Worm (Caenorhabditis elegans): ENCODE measurements around the gene C25F9.15.

Gene C25F9.15

DNA sequence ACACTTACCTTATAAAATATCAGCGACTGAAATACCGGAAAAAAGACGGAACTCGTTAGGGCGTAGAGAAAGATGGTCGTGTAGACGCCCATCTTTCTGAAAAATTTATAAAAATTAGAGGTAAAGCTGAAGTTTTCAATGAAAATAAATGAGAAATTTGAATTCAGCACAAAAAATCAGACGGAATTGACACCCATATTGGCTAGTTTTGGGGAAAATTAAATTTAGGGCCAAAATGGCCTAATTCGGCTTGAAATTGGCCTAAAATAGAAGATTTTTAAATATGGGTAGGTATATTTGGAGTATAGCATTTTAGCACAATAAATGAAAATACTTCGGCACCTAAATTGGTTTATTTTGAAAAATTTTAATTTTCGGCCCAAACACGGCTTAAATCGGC lies 27.9 kb upstream of the C25F9.15 start, which contains the start of gene slcr-46.2:
TSS of gene slcr-46.2 (minus strand) at position 101 of the 400 bp plus-strand sequence.
- no peak for TF ChIP-seq C08G9.2 (tag; optimal IDR thresholded peaks at IDR 0.05)
- TF ChIP-seq ahr-1 (tag; optimal IDR thresholded peaks at IDR 0.05) = no peak
- TF ChIP-seq pax-1 (tag; optimal IDR thresholded peaks at IDR 0.05) = no peak
- no peak for TF ChIP-seq dve-1 (tag; optimal IDR thresholded peaks at IDR 0.05)

DNA sequence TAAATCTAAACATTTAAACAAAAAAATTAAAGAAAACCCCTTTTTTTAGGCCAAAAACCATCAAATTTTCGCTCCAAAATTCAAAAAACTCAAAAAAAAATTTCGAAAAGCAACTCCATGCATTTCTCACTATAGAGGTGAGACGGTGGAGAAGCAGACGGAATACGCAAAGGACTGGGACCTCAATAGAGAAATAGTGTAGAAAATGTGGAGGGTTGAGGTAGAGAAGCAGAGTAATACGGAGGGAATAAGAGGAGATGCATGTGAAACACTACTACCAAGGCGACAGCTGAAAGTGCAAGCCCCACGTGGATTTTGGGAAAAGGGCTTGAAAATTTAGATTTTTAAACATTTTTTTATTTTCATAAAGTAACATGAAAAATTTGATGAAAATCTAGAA lies 26.7 kb upstream of the C25F9.15 start:
- TF ChIP-seq pha-2 (tag; optimal IDR thresholded peaks at IDR 0.05) = peak; percentile 58
- no peak for TF ChIP-seq ceh-31 (tag; optimal IDR thresholded peaks at IDR 0.05)
- TF ChIP-seq fkh-6 (tag; optimal IDR thresholded peaks at IDR 0.05) = no peak
- peak; percentile 16 for TF ChIP-seq ceh-14 (tag; optimal IDR thresholded peaks at IDR 0.05)
- no peak for TF ChIP-seq dve-1 (tag; optimal IDR thresholded peaks at IDR 0.05)
- TF ChIP-seq ceh-18 (tag; optimal IDR thresholded peaks at IDR 0.05) = no peak

DNA sequence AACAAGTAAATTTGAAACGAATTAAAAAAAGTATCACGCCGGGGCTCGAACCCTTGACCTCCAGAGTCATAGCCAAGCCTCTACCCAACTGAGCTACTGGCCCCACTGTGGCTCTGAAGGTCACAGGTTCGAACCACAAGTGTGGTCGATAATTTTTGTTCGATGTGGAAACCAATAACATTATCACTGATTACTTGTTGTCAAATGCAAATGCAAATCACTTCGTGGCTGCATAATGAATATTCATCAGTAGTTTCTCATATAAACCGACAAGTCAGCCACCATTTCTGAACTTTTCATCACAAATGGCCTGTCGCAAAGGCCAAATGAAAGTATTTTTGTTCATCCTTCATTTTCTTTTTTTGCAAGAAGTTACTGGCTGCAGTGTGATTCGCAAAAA lies 23.2 kb upstream of the C25F9.15 start, which contains the start of gene C25F9.8:
TSS of gene C25F9.8 (plus strand) at position 301 of the 400 bp plus-strand sequence.
- TF ChIP-seq hlh-15 (tag; optimal IDR thresholded peaks at IDR 0.05) (no peak), ahr-1 (tag; optimal IDR thresholded peaks at IDR 0.05) (no peak), zip-5 (tag; optimal IDR thresholded peaks at IDR 0.05) (no peak), ceh-2 (tag; optimal IDR thresholded peaks at IDR 0.05) (no peak), ceh-48 (tag; optimal IDR thresholded peaks at IDR 0.05) (no peak), dve-1 (tag; optimal IDR thresholded peaks at IDR 0.05) (no peak), ceh-22 (tag; optimal IDR thresholded peaks at IDR 0.05) (no peak), hlh-6 (tag; optimal IDR thresholded peaks at IDR 0.05) (no peak), npax-4 (tag; optimal IDR thresholded peaks at IDR 0.05) (no peak), gmeb-2 (tag; optimal IDR thresholded peaks at IDR 0.05) (no peak), eyg-1 (tag; optimal IDR thresholded peaks at IDR 0.05) (no peak), pag-3 (tag; optimal IDR thresholded peaks at IDR 0.05; ENCODE audit: borderline replicate concordance) (no peak), ceh-31 (tag; optimal IDR thresholded peaks at IDR 0.05) (no peak), ceh-45 (GFP tag; IDR thresholded peaks at IDR 0.05) (no peak), che-1 (tag; optimal IDR thresholded peaks at IDR 0.05) (no peak), ceh-9 (tag; optimal IDR thresholded peaks at IDR 0.05) (no peak), tbx-2 (tag; optimal IDR thresholded peaks at IDR 0.05) (no peak), C38D4.7 (GFP tag; optimal IDR thresholded peaks at IDR 0.05) (no peak), ceh-19 (GFP tag; optimal IDR thresholded peaks at IDR 0.05) (no peak), unc-86 (tag; optimal IDR thresholded peaks at IDR 0.05) (no peak)

DNA sequence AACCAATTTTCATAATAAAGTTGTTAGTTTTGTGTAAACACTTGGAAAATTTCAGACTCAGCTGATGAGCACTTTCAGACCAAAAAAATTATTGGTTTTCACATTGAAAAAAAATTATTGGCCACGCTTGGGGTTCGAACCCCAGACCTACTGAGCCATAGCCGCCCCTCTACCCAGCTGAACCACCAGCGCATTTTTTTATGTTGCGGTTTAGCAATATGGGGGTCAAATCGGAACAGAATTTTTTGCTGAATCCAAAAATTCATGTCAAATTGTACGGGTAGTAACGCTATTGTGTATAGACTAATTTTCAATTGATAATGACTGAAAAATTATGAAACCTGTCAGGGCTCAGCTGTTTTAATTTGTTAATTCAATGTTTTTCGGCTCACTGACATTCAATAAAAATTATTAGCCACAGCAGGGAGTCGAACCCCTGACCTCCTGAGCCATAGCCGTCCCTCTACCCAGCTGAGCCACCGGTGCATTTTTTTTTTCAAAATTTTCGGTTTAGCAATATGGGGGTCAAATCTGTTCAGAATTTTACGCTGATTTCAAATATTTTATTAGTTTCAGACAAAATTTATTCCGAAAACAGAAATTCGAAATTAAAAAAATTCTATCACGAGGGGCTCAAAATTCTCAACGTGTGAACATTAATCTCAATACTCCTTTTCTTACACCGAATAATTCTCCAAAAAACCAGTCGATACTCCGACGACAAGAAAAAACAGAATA lies 21.2 kb upstream of the C25F9.15 start:
- TF ChIP-seq pha-2 (tag; optimal IDR thresholded peaks at IDR 0.05) = no peak
- no peak for TF ChIP-seq ceh-48 (tag; optimal IDR thresholded peaks at IDR 0.05)
- no peak for TF ChIP-seq ceh-30 (tag; optimal IDR thresholded peaks at IDR 0.05)
- no peak for TF ChIP-seq ztf-16 (tag; optimal IDR thresholded peaks at IDR 0.05)

DNA sequence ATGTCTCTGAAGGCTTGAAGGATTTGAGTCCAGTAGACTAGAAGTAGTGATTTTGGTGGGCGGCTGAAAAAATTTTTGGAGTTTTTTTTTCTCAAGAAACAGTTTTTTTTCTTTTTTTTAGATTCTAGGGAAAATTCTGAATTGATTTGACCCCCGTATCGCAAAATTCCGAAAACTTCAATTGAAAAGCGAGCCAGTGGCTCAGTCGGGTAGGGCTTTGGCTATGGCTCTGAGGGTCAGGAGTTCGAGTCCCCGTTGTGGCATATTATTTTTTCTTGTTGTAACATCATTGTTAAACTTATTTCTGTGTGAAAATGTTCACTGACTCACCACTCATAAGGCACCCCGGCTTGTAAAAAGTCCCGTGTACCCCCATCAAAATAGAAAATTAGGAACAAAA lies 19.5 kb upstream of the C25F9.15 start:
- TF ChIP-seq sox-4 (tag; optimal IDR thresholded peaks at IDR 0.05) (no peak), ttx-3 (tag; optimal IDR thresholded peaks at IDR 0.05) (no peak), che-1 (tag; optimal IDR thresholded peaks at IDR 0.05) (no peak), dmd-4 (tag; optimal IDR thresholded peaks at IDR 0.05; ENCODE audit: borderline replicate concordance) (no peak), fax-1 (tag; optimal IDR thresholded peaks at IDR 0.05) (no peak), ceh-18 (tag; optimal IDR thresholded peaks at IDR 0.05) (no peak), eyg-1 (tag; optimal IDR thresholded peaks at IDR 0.05) (no peak), elt-4 (tag; optimal IDR thresholded peaks at IDR 0.05) (no peak), ahr-1 (tag; optimal IDR thresholded peaks at IDR 0.05) (no peak), Y22D7AL.16 (tag; optimal IDR thresholded peaks at IDR 0.05) (no peak), pqm-1 (tag; optimal IDR thresholded peaks at IDR 0.05) (no peak), odd-2 (tag; optimal IDR thresholded peaks at IDR 0.05) (no peak), madf-2 (tag; optimal IDR thresholded peaks at IDR 0.05) (no peak), F13H6.1 (tag; optimal IDR thresholded peaks at IDR 0.05) (no peak), ceh-34 (tag; optimal IDR thresholded peaks at IDR 0.05) (no peak), nhr-232 (tag; optimal IDR thresholded peaks at IDR 0.05) (no peak), K09A11.1 (tag; optimal IDR thresholded peaks at IDR 0.05; ENCODE audit: insufficient read depth) (no peak)

Data from whole organism, late embryonic.